Worm (Caenorhabditis elegans) whole organism, L1 larva: ENCODE results near the gene K10C8.4.
A peak's percentile ranks its signal among the peaks of the same experiment; 100 is the strongest.

ENCODE experiments used
- C04F5.9 ChIP-seq: sonication (generic microtip); optimal IDR thresholded peaks from 2 replicates; lab custom pipeline; 2016; ENCODE audit warnings: missing genetic modification characterization, missing compliant biosample characterization
- C34B4.2 ChIP-seq: sonication (generic microtip); optimal IDR thresholded peaks from 2 replicates; lab custom pipeline; 2017; ENCODE audit warnings: mild to moderate bottlenecking, missing genetic modification characterization, missing compliant biosample characterization
- aha-1 ChIP-seq: fragments of 150-350 bp; optimal IDR thresholded peaks from 2 replicates; lab custom pipeline; 2014; ENCODE audit warnings: missing biosample characterization, missing genetic modification characterization
- alr-1 ChIP-seq: fragments of 200-800 bp; sonication (Bioruptor generic); optimal IDR thresholded peaks from 2 replicates; lab custom pipeline; 2018; ENCODE audit warnings: borderline replicate concordance, mild to moderate bottlenecking, missing genetic modification characterization, missing compliant biosample characterization
- ama-1 ChIP-seq: fragments of 150-350 bp; optimal IDR thresholded peaks from 2 replicates; lab custom pipeline; 2014
- ceh-63 ChIP-seq: fragments of 200-800 bp; sonication (Bioruptor generic); optimal IDR thresholded peaks from 2 replicates; lab custom pipeline; 2018; ENCODE audit warnings: mild to moderate bottlenecking, missing genetic modification characterization, missing compliant biosample characterization
- ceh-82 ChIP-seq, 3 experiments: fragments of 150-350 bp in 1 of 3; sonication (generic microtip) in 2 of 3; optimal IDR thresholded peaks; 2 replicates each; lab custom pipeline; 2014 to 2017; ENCODE audit warnings: missing biosample characterization in 3 of 3, missing genetic modification characterization in 3 of 3
- ceh-88 ChIP-seq: fragments of 200-800 bp; sonication (Bioruptor generic); IDR thresholded peaks from 2 replicates; pipeline ENCODE4 v1.3.6; 2022; ENCODE audit warnings: missing genetic modification characterization, missing compliant biosample characterization
- ces-1 ChIP-seq: fragments of 150-350 bp; optimal IDR thresholded peaks from 2 replicates; lab custom pipeline; 2014; ENCODE audit warnings: missing biosample characterization, missing genetic modification reagents, missing genetic modification characterization
- dsc-1 ChIP-seq: sonication (generic microtip); optimal IDR thresholded peaks from 2 replicates; lab custom pipeline; 2016; ENCODE audit warnings: mild to moderate bottlenecking, missing genetic modification characterization, missing compliant biosample characterization
- efl-3 ChIP-seq: fragments of 200-800 bp; sonication (Bioruptor generic); optimal IDR thresholded peaks from 2 replicates; lab custom pipeline; 2018; ENCODE audit warnings: mild to moderate bottlenecking, missing genetic modification characterization, missing compliant biosample characterization
- egl-13 ChIP-seq: sonication (generic microtip); optimal IDR thresholded peaks from 2 replicates; lab custom pipeline; 2016; ENCODE audit warnings: missing genotype, missing genetic modification reagents, missing genetic modification characterization, missing compliant biosample characterization
- egl-27 ChIP-seq, 2 experiments: fragments of 150-350 bp in 1 of 2; sonication (generic microtip); optimal IDR thresholded peaks; 3 replicates each; lab custom pipeline; 2017 to 2018; ENCODE audit warnings: missing biosample characterization in 2 of 2, missing genetic modification characterization in 2 of 2, missing genetic modification reagents in 2 of 2
- elt-2 ChIP-seq: sonication (generic microtip); optimal IDR thresholded peaks from 2 replicates; lab custom pipeline; 2016; ENCODE audit warnings: missing genetic modification characterization, mild to moderate bottlenecking, inconsistent platforms, missing compliant biosample characterization, missing genetic modification reagents
- ets-5 ChIP-seq: fragments of 200-800 bp; sonication (Bioruptor generic); IDR thresholded peaks from 2 replicates; pipeline ENCODE4 v1.3.6; 2022; ENCODE audit warnings: missing genetic modification characterization, missing compliant biosample characterization
- fkh-10 ChIP-seq: sonication (generic microtip); optimal IDR thresholded peaks from 2 replicates; lab custom pipeline; 2017; ENCODE audit warnings: missing biosample characterization, missing genetic modification reagents, missing genetic modification characterization
- fkh-4 ChIP-seq: sonication (generic microtip); optimal IDR thresholded peaks from 2 replicates; lab custom pipeline; 2016; ENCODE audit warnings: missing compliant biosample characterization, missing genetic modification characterization, borderline replicate concordance
- fos-1 ChIP-seq: fragments of 150-350 bp; optimal IDR thresholded peaks from 2 replicates; lab custom pipeline; 2014; ENCODE audit warnings: missing biosample characterization, missing genetic modification characterization
- grh-1 ChIP-seq: fragments of 200-800 bp; sonication (Bioruptor generic); IDR thresholded peaks from 2 replicates; pipeline ENCODE4 v1.3.6; 2022; ENCODE audit warnings: missing genetic modification reagents, missing genetic modification characterization, missing compliant biosample characterization
- hlh-17 ChIP-seq: fragments of 200-800 bp; sonication (Bioruptor generic); optimal IDR thresholded peaks from 2 replicates; lab custom pipeline; 2018; ENCODE audit warnings: missing genetic modification characterization, mild to moderate bottlenecking, missing compliant biosample characterization, moderate library complexity, borderline replicate concordance
- irx-1 ChIP-seq: sonication (generic microtip); optimal IDR thresholded peaks from 2 replicates; lab custom pipeline; 2016; ENCODE audit warnings: missing genetic modification characterization, missing compliant biosample characterization
- isw-1 ChIP-seq: fragments of 200-800 bp; sonication (Bioruptor generic); IDR thresholded peaks from 2 replicates; pipeline ENCODE4 v1.3.6; 2022; ENCODE audit warnings: missing genetic modification characterization, missing compliant biosample characterization
- jun-1 ChIP-seq: fragments of 150-350 bp; optimal IDR thresholded peaks from 2 replicates; lab custom pipeline; 2014; ENCODE audit warnings: missing biosample characterization, missing genetic modification reagents, missing genetic modification characterization
- lin-13 ChIP-seq: fragments of 150-350 bp; optimal IDR thresholded peaks from 2 replicates; lab custom pipeline; 2014; ENCODE audit warnings: missing biosample characterization, missing genetic modification reagents, missing genetic modification characterization
- lin-39 ChIP-seq: fragments of 150-350 bp; optimal IDR thresholded peaks from 2 replicates; lab custom pipeline; 2014; ENCODE audit warnings: missing biosample characterization, missing genetic modification reagents, missing genetic modification characterization
- lir-3 ChIP-seq: sonication (generic microtip); optimal IDR thresholded peaks from 2 replicates; lab custom pipeline; 2016; ENCODE audit warnings: mild to moderate bottlenecking, missing genetic modification characterization, moderate library complexity, missing compliant biosample characterization; ENCODE audit not compliant: poor library complexity
- lsy-2 ChIP-seq, 2 experiments: fragments of 150-350 bp; optimal IDR thresholded peaks; 2 replicates each; lab custom pipeline; 2014; ENCODE audit warnings: missing biosample characterization in 2 of 2, missing genetic modification characterization in 2 of 2
- nhr-11 ChIP-seq: fragments of 150-350 bp; optimal IDR thresholded peaks from 2 replicates; lab custom pipeline; 2014; ENCODE audit warnings: missing biosample characterization, missing genetic modification characterization
- nhr-12 ChIP-seq: sonication (generic microtip); optimal IDR thresholded peaks from 2 replicates; lab custom pipeline; 2017; ENCODE audit warnings: missing biosample characterization, missing genetic modification characterization
- nhr-20 ChIP-seq: sonication (generic microtip); optimal IDR thresholded peaks from 2 replicates; lab custom pipeline; 2016; ENCODE audit warnings: mild to moderate bottlenecking, missing genetic modification characterization, missing compliant biosample characterization
- nhr-47 ChIP-seq: sonication (generic microtip); optimal IDR thresholded peaks from 2 replicates; lab custom pipeline; 2016; ENCODE audit warnings: mild to moderate bottlenecking, missing genetic modification characterization, moderate library complexity, missing compliant biosample characterization
- nhr-71 ChIP-seq: sonication (generic microtip); optimal IDR thresholded peaks from 2 replicates; lab custom pipeline; 2016; ENCODE audit warnings: mild to moderate bottlenecking, missing genetic modification characterization, moderate library complexity, missing compliant biosample characterization
- nhr-84 ChIP-seq: sonication (generic microtip); optimal IDR thresholded peaks from 2 replicates; lab custom pipeline; 2017; ENCODE audit warnings: missing biosample characterization, missing genetic modification characterization
- nhr-85 ChIP-seq: sonication (generic microtip); peaks from one replicate; lab custom pipeline; 2016; ENCODE audit warnings: missing genetic modification characterization, inconsistent platforms, missing compliant biosample characterization
- pag-3 ChIP-seq: sonication (generic microtip); optimal IDR thresholded peaks from 2 replicates; lab custom pipeline; 2017; ENCODE audit warnings: missing genetic modification characterization, mild to moderate bottlenecking, missing compliant biosample characterization, antibody characterized with exemption, borderline replicate concordance; ENCODE audit not compliant: insufficient read depth
- pax-3 ChIP-seq: fragments of 200-800 bp; sonication (Bioruptor generic); optimal IDR thresholded peaks from 2 replicates; lab custom pipeline; 2018; ENCODE audit warnings: mild to moderate bottlenecking, missing genetic modification characterization, moderate library complexity, missing compliant biosample characterization
- skn-1 ChIP-seq: fragments of 150-350 bp; optimal IDR thresholded peaks from 2 replicates; lab custom pipeline; 2014; ENCODE audit warnings: missing biosample characterization, missing genetic modification characterization
- snu-23 ChIP-seq: sonication (generic microtip); optimal IDR thresholded peaks from 2 replicates; lab custom pipeline; 2016; ENCODE audit warnings: missing genetic modification characterization, missing compliant biosample characterization
- sox-4 ChIP-seq: sonication (generic microtip); optimal IDR thresholded peaks from 2 replicates; lab custom pipeline; 2016; ENCODE audit warnings: missing genetic modification characterization, missing compliant biosample characterization
- sptf-1 ChIP-seq: fragments of 150-350 bp; optimal IDR thresholded peaks from 2 replicates; lab custom pipeline; 2014; ENCODE audit warnings: missing biosample characterization, missing genetic modification characterization
- sup-37 ChIP-seq: fragments of 200-800 bp; sonication (Bioruptor generic); optimal IDR thresholded peaks from 2 replicates; lab custom pipeline; 2018; ENCODE audit warnings: mild to moderate bottlenecking, missing genetic modification characterization, missing compliant biosample characterization
- tbx-2 ChIP-seq: sonication (generic microtip); optimal IDR thresholded peaks from 2 replicates; lab custom pipeline; 2016; ENCODE audit warnings: missing genetic modification characterization, missing compliant biosample characterization
- unc-30 ChIP-seq: sonication (generic microtip); optimal IDR thresholded peaks from 2 replicates; lab custom pipeline; 2017; ENCODE audit warnings: missing biosample characterization, missing genetic modification characterization
- unc-62 ChIP-seq: fragments of 150-350 bp; optimal IDR thresholded peaks from 2 replicates; lab custom pipeline; 2014; ENCODE audit warnings: missing biosample characterization, missing genetic modification reagents, missing genetic modification characterization
- unc-86 ChIP-seq: sonication (generic microtip); optimal IDR thresholded peaks from 2 replicates; lab custom pipeline; 2016; ENCODE audit warnings: missing genetic modification characterization, missing compliant biosample characterization
- unc-98 ChIP-seq: fragments of 200-800 bp; sonication (Bioruptor generic); IDR thresholded peaks from 2 replicates; pipeline ENCODE4 v1.3.6; 2022; ENCODE audit warnings: missing genetic modification characterization, missing compliant biosample characterization
- xbp-1 ChIP-seq: sonication (generic microtip); optimal IDR thresholded peaks from 2 replicates; lab custom pipeline; 2016; ENCODE audit warnings: missing genetic modification characterization, missing compliant biosample characterization
- zag-1 ChIP-seq: fragments of 150-350 bp; optimal IDR thresholded peaks from 2 replicates; lab custom pipeline; 2014; ENCODE audit warnings: missing biosample characterization, missing genetic modification characterization
- zip-4 ChIP-seq: fragments of 200-800 bp; sonication (Bioruptor generic); optimal IDR thresholded peaks from 2 replicates; lab custom pipeline; 2018; ENCODE audit warnings: mild to moderate bottlenecking, missing genetic modification characterization, moderate library complexity, missing compliant biosample characterization

The K10C8.4 gene

ce11 chrV:12697364-12697901 lies 1.4 kb downstream of the K10C8.4 start, which contains the start of gene istr-1 (continued):
- no peak for TF ChIP-seq tbx-2 (tag; lab: Kevin White, UChicago)
- TF ChIP-seq irx-1, result no peak
- TF ChIP-seq unc-62 (GFP tag; lab: Kevin White, UChicago), result no peak
- TF ChIP-seq pax-3 (tag; lab: Kevin White, UChicago), result no peak
- TF ChIP-seq ceh-63 (GFP tag; lab: Kevin White, UChicago), result no peak
- TF ChIP-seq lin-13, result no peak
- TF ChIP-seq ceh-82 (tag; optimal IDR thresholded peaks at IDR 0.05; lab: Kevin White, UChicago), result peak in 1 of 3 experiments; percentile 16
- TF ChIP-seq C34B4.2, result no peak
- no peak for TF ChIP-seq zag-1
- no peak for TF ChIP-seq ces-1 (GFP tag; lab: Kevin White, UChicago)
- no peak for TF ChIP-seq ceh-88 (GFP tag; lab: Robert Waterston, UW)
- peak in 1 of 2 experiments; percentile 33 for TF ChIP-seq lsy-2 (tag; optimal IDR thresholded peaks at IDR 0.05; lab: Kevin White, UChicago)
- no peak for TF ChIP-seq ama-1
- no peak for TF ChIP-seq xbp-1
- TF ChIP-seq grh-1 (GFP tag; lab: Robert Waterston, UW), result no peak
- no peak for TF ChIP-seq C04F5.9 (tag; lab: Kevin White, UChicago)
- TF ChIP-seq nhr-84 (tag; lab: Kevin White, UChicago), result no peak
- no peak for TF ChIP-seq snu-23 (GFP tag; lab: Kevin White, UChicago)
- no peak for TF ChIP-seq pag-3 (tag; lab: Kevin White, UChicago)
- no peak for TF ChIP-seq sox-4 (tag; lab: Kevin White, UChicago)
- no peak for TF ChIP-seq nhr-47 (tag; lab: Kevin White, UChicago)
- no peak for TF ChIP-seq unc-86 (tag; lab: Kevin White, UChicago)
- no peak for TF ChIP-seq nhr-20
- no peak for TF ChIP-seq egl-27 (tag; optimal IDR thresholded peaks at IDR 0.05; lab: Kevin White, UChicago)
- TF ChIP-seq fkh-10 (GFP tag; lab: Kevin White, UChicago), result no peak
- TF ChIP-seq fkh-4 (tag; lab: Kevin White, UChicago), result no peak
- TF ChIP-seq nhr-85 (tag; lab: Kevin White, UChicago), result no peak
- no peak for TF ChIP-seq egl-13
- TF ChIP-seq unc-30 (tag; lab: Kevin White, UChicago), result no peak
- TF ChIP-seq isw-1 (GFP tag; lab: Robert Waterston, UW), result no peak
- TF ChIP-seq sptf-1, result no peak
- no peak for TF ChIP-seq jun-1 (tag; lab: Kevin White, UChicago)
- TF ChIP-seq efl-3 (GFP tag; lab: Kevin White, UChicago), result no peak
- peak; percentile 6 for TF ChIP-seq skn-1 (tag; lab: Kevin White, UChicago)
- TF ChIP-seq lin-39, result no peak
- no peak for TF ChIP-seq alr-1 (tag; lab: Kevin White, UChicago)
- TF ChIP-seq aha-1 (tag; lab: Kevin White, UChicago), result no peak
- TF ChIP-seq nhr-11 (tag; lab: Kevin White, UChicago), result no peak
- no peak for TF ChIP-seq ets-5 (GFP tag; lab: Robert Waterston, UW)
- peak; percentile 49 for TF ChIP-seq fos-1 (tag; lab: Kevin White, UChicago)
- no peak for TF ChIP-seq hlh-17 (GFP tag; lab: Kevin White, UChicago)
- no peak for TF ChIP-seq elt-2
- no peak for TF ChIP-seq sup-37 (GFP tag; lab: Kevin White, UChicago)
- TF ChIP-seq zip-4 (GFP tag; lab: Kevin White, UChicago), result peak; percentile 72
- peak; percentile 33 for TF ChIP-seq nhr-71 (tag; lab: Kevin White, UChicago)
- no peak for TF ChIP-seq unc-98 (GFP tag; lab: Robert Waterston, UW)
- TF ChIP-seq dsc-1 (tag; lab: Kevin White, UChicago), result peak; percentile 5
- TF ChIP-seq nhr-12, result no peak
- no peak for TF ChIP-seq lir-3 (tag; lab: Kevin White, UChicago)
